Worm (Caenorhabditis elegans) whole organism, young adult: ENCODE results near the gene Y53G8AL.4.

ENCODE experiments used
- B0261.1 ChIP-seq: sonication (generic microtip); optimal IDR thresholded peaks from 2 replicates; lab custom pipeline; 2016; ENCODE audit warnings: mild to moderate bottlenecking, missing genetic modification characterization, moderate library complexity, missing compliant biosample characterization
- F33H1.4 ChIP-seq: fragments of 200-800 bp; sonication (Bioruptor generic); IDR thresholded peaks from 2 replicates; pipeline ENCODE4 v1.3.6; 2022; ENCODE audit warnings: missing genetic modification reagents, missing genetic modification characterization, missing compliant biosample characterization
- Y53F4B.3 ChIP-seq: fragments of 200-800 bp; sonication (Bioruptor generic); IDR thresholded peaks from 2 replicates; pipeline ENCODE4 v1.3.6; 2022; ENCODE audit warnings: missing genetic modification reagents, missing genetic modification characterization, missing compliant biosample characterization
- ZK185.1 ChIP-seq: sonication (generic microtip); optimal IDR thresholded peaks from 2 replicates; lab custom pipeline; 2016; ENCODE audit warnings: mild to moderate bottlenecking, missing genetic modification characterization, missing compliant biosample characterization; ENCODE audit not compliant: poor library complexity, severe bottlenecking
- aptf-2 ChIP-seq: fragments of 200-800 bp; sonication (Bioruptor generic); conservative IDR thresholded peaks from 2 replicates; pipeline ENCODE4 v1.3.6; 2022; ENCODE audit warnings: missing genetic modification reagents, missing genetic modification characterization, missing compliant biosample characterization
- ceh-27 ChIP-seq: fragments of 200-800 bp; sonication (Bioruptor generic); optimal IDR thresholded peaks from 2 replicates; lab custom pipeline; 2018; ENCODE audit warnings: mild to moderate bottlenecking, missing genetic modification characterization, moderate library complexity, missing compliant biosample characterization
- ceh-40 ChIP-seq: fragments of 200-800 bp; sonication (Bioruptor generic); IDR thresholded peaks from 2 replicates; pipeline ENCODE4 v1.3.6; 2022; ENCODE audit warnings: missing genetic modification characterization, missing compliant biosample characterization
- dpff-1 ChIP-seq: sonication (generic microtip); optimal IDR thresholded peaks from 2 replicates; lab custom pipeline; 2017; ENCODE audit warnings: mild to moderate bottlenecking, missing genetic modification characterization, missing compliant biosample characterization
- efl-1 ChIP-seq: fragments of 150-350 bp; optimal IDR thresholded peaks from 2 replicates; lab custom pipeline; 2014; ENCODE audit warnings: missing biosample characterization, missing genetic modification reagents, missing genetic modification characterization
- hlh-12 ChIP-seq: sonication (generic microtip); optimal IDR thresholded peaks from 2 replicates; lab custom pipeline; 2016; ENCODE audit warnings: missing genetic modification characterization, missing compliant biosample characterization
- hmg-1.2 ChIP-seq: fragments of 200-800 bp; sonication (Bioruptor generic); IDR thresholded peaks from 2 replicates; pipeline ENCODE4 v1.3.6; 2022; ENCODE audit warnings: missing genetic modification reagents, missing genetic modification characterization, missing compliant biosample characterization
- hmg-20 ChIP-seq: fragments of 200-800 bp; sonication (Bioruptor generic); IDR thresholded peaks from 2 replicates; pipeline ENCODE4 v1.3.6; 2022; ENCODE audit warnings: missing genetic modification reagents, missing genetic modification characterization, missing compliant biosample characterization
- hrde-1 ChIP-seq: sonication (generic microtip); optimal IDR thresholded peaks from 2 replicates; lab custom pipeline; 2016; ENCODE audit warnings: missing genetic modification characterization, mild to moderate bottlenecking, missing compliant biosample characterization, moderate library complexity, missing genotype, missing genetic modification reagents, borderline replicate concordance
- lin-40 ChIP-seq: sonication (generic microtip); optimal IDR thresholded peaks from 2 replicates; lab custom pipeline; 2016; ENCODE audit warnings: missing genetic modification characterization, mild to moderate bottlenecking, missing compliant biosample characterization, missing genotype, missing genetic modification reagents
- madf-10 ChIP-seq: sonication (generic microtip); optimal IDR thresholded peaks from 2 replicates; lab custom pipeline; 2016; ENCODE audit warnings: mild to moderate bottlenecking, missing genetic modification characterization, missing compliant biosample characterization
- mes-4 ChIP-seq: sonication (generic microtip); optimal IDR thresholded peaks from 2 replicates; lab custom pipeline; 2016; ENCODE audit warnings: missing genotype, missing genetic modification characterization, missing compliant biosample characterization
- nhr-27 ChIP-seq: fragments of 200-800 bp; sonication (Bioruptor generic); optimal IDR thresholded peaks from 2 replicates; lab custom pipeline; 2018; ENCODE audit warnings: mild to moderate bottlenecking, missing genetic modification characterization, moderate library complexity, missing compliant biosample characterization
- nhr-90 ChIP-seq: sonication (generic microtip); optimal IDR thresholded peaks from 2 replicates; lab custom pipeline; 2016; ENCODE audit warnings: missing genotype, mild to moderate bottlenecking, missing genetic modification characterization, missing compliant biosample characterization
- ztf-22 ChIP-seq: fragments of 200-800 bp; sonication (Bioruptor generic); optimal IDR thresholded peaks from 2 replicates; lab custom pipeline; 2018; ENCODE audit warnings: mild to moderate bottlenecking, missing genetic modification characterization, moderate library complexity, missing compliant biosample characterization
- ztf-26 ChIP-seq: sonication (generic microtip); optimal IDR thresholded peaks from 2 replicates; lab custom pipeline; 2017; ENCODE audit warnings: missing genetic modification characterization, missing compliant biosample characterization
- ztf-28 ChIP-seq: fragments of 200-800 bp; sonication (Bioruptor generic); IDR thresholded peaks from 2 replicates; pipeline ENCODE4 v1.3.6; 2022; ENCODE audit warnings: missing genetic modification reagents, missing genetic modification characterization, missing compliant biosample characterization

The Y53G8AL.4 gene

ce11 chrIII:3219050-3219449, 31.4 kb downstream of the Y53G8AL.4 start, which contains the start of gene frm-8:
Gene frm-8, minus strand, starts transcription at chrIII:3219150.
- no peak for TF ChIP-seq nhr-90 (tag; lab: Kevin White, UChicago)
- no peak for TF ChIP-seq dpff-1 (tag; lab: Kevin White, UChicago)
- no peak for TF ChIP-seq hrde-1 (tag; lab: Kevin White, UChicago)

DNA sequence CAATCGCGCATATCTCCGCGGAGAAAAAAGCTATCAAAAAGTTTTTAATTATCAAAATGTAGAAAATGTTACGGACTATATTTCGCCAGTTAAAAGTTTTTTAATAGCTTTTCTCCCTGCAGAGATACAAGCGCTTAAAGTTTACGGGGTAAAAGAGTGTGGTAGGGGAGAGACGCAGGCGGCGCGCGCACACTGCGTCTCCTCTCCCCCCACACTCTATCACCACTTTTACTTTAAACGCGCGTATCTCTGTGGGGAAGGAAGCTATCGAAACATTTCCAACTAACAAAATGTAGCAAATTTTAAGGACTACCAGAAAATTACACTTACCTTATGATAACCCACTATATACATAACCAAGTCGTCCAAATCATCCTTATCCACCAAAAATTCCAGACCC, 46.9 kb downstream of the Y53G8AL.4 start:
- no peak for TF ChIP-seq lin-40 (tag; lab: Kevin White, UChicago)
- no peak for TF ChIP-seq hmg-20
- no peak for TF ChIP-seq efl-1
- TF ChIP-seq hmg-1.2 = peak; percentile 90
- no peak for TF ChIP-seq B0261.1 (tag; lab: Kevin White, UChicago)
- no peak for TF ChIP-seq ceh-40 (GFP tag; lab: Robert Waterston, UW)
- TF ChIP-seq nhr-27 (tag; lab: Kevin White, UChicago) = no peak
- TF ChIP-seq ZK185.1 (tag; lab: Kevin White, UChicago) = no peak

- TF ChIP-seq aptf-2 (GFP tag; lab: Robert Waterston, UW) (no peak), mes-4 (tag; lab: Kevin White, UChicago) (no peak), F33H1.4 (GFP tag; lab: Robert Waterston, UW) (no peak), ceh-27 (GFP tag; lab: Kevin White, UChicago) (no peak), madf-10 (tag; lab: Kevin White, UChicago) (no peak), ztf-26 (tag; lab: Kevin White, UChicago) (no peak), Y53F4B.3 (no peak), ztf-28 (GFP tag; lab: Robert Waterston, UW) (no peak), ztf-22 (GFP tag; lab: Kevin White, UChicago) (no peak)
- TF ChIP-seq, all 124 proteins: peak for 0
Measured at ce11 chrIII:3200563-3200962, 49.9 kb downstream of the Y53G8AL.4 start.

ce11 chrIII:3199416-3199815, 51.0 kb downstream of the Y53G8AL.4 start, which contains the start of gene heh-1:
Gene heh-1, minus strand, starts transcription at chrIII:3199516.
- TF ChIP-seq aptf-2 (GFP tag; lab: Robert Waterston, UW) (0 out of 2 replicates have a peak, but pooled peaks have one; percentile 11), hlh-12 (tag; lab: Kevin White, UChicago) (no peak)
